Fruit fly (Drosophila melanogaster) whole organism, prepupa: ENCODE data around the gene CG9263.
A peak's percentile ranks its signal among the peaks of the same experiment; 100 is the strongest.

Experiments
- Blimp-1 ChIP-seq: fragments of 200-800 bp; sonication (Bioruptor generic); optimal IDR thresholded peaks from 3 replicates; lab custom pipeline; 2017; ENCODE audit warnings: missing biosample characterization, missing genetic modification characterization, mild to moderate bottlenecking, moderate library complexity, missing genetic modification reagents
- CG10631 ChIP-seq: fragments of 200-800 bp; sonication (Bioruptor generic); optimal IDR thresholded peaks from 2 replicates; lab custom pipeline; 2016; ENCODE audit warnings: missing biosample characterization, missing genetic modification characterization
- CG10669 ChIP-seq: fragments of 200-800 bp; sonication (Bioruptor generic); optimal IDR thresholded peaks from 3 replicates; lab custom pipeline; 2018; ENCODE audit warnings: missing biosample characterization, mild to moderate bottlenecking, missing genetic modification characterization, moderate library complexity
- CG11294 ChIP-seq: fragments of 200-800 bp; sonication (Bioruptor generic); IDR thresholded peaks from 2 replicates; pipeline ENCODE4 v1.3.6; 2022; ENCODE audit warnings: missing biosample characterization, missing genetic modification characterization
- CG11762 ChIP-seq: fragments of 200-800 bp; sonication (Bioruptor generic); optimal IDR thresholded peaks from 3 replicates; lab custom pipeline; 2016; ENCODE audit warnings: missing biosample characterization, missing genetic modification characterization; ENCODE audit not compliant: insufficient read depth
- CG11902 ChIP-seq: fragments of 200-800 bp; sonication (Bioruptor generic); optimal IDR thresholded peaks from 3 replicates; lab custom pipeline; 2016; ENCODE audit warnings: missing biosample characterization, missing genetic modification characterization
- CG15336 ChIP-seq: fragments of 200-800 bp; sonication (Bioruptor generic); IDR thresholded peaks from 2 replicates; pipeline ENCODE4 v1.3.6; 2022; ENCODE audit warnings: missing biosample characterization, missing genetic modification characterization
- CG3032 ChIP-seq: fragments of 200-800 bp; optimal IDR thresholded peaks from 2 replicates; lab custom pipeline; 2019; ENCODE audit warnings: missing biosample characterization, mild to moderate bottlenecking, missing genetic modification characterization, moderate library complexity
- CG31627 ChIP-seq: fragments of 200-800 bp; sonication (Bioruptor generic); optimal IDR thresholded peaks from 3 replicates; lab custom pipeline; 2016; ENCODE audit warnings: missing biosample characterization, missing genetic modification characterization
- CG34406 ChIP-seq: fragments of 200-800 bp; sonication (Bioruptor generic); optimal IDR thresholded peaks from 3 replicates; lab custom pipeline; 2016; ENCODE audit warnings: missing biosample characterization, missing genetic modification characterization
- CG3919 ChIP-seq: fragments of 200-800 bp; sonication (Bioruptor generic); optimal IDR thresholded peaks from 3 replicates; lab custom pipeline; 2016; ENCODE audit warnings: missing biosample characterization, missing genetic modification characterization
- CG4318 ChIP-seq: fragments of 200-800 bp; sonication (Bioruptor generic); optimal IDR thresholded peaks from 3 replicates; lab custom pipeline; 2017; ENCODE audit warnings: missing biosample characterization, mild to moderate bottlenecking, missing genetic modification characterization
- CG6163 ChIP-seq: fragments of 200-800 bp; sonication (Bioruptor generic); IDR thresholded peaks from 3 replicates; pipeline ENCODE4 v1.3.6; 2022; ENCODE audit warnings: missing biosample characterization, missing genetic modification characterization
- CG6792 ChIP-seq: fragments of 200-800 bp; sonication (Bioruptor generic); optimal IDR thresholded peaks from 3 replicates; lab custom pipeline; 2016; ENCODE audit warnings: missing biosample characterization, missing genetic modification characterization
- CG8119 ChIP-seq: fragments of 200-800 bp; sonication (Bioruptor generic); IDR thresholded peaks from 3 replicates; pipeline ENCODE4 v1.3.6; 2022; ENCODE audit warnings: missing biosample characterization, missing genetic modification characterization
- CG8632 ChIP-seq: fragments of 200-800 bp; sonication (Bioruptor generic); optimal IDR thresholded peaks from 3 replicates; lab custom pipeline; 2016; ENCODE audit warnings: missing biosample characterization, missing genetic modification characterization
- CG9139 ChIP-seq: fragments of 200-800 bp; sonication (Bioruptor generic); optimal IDR thresholded peaks from 3 replicates; lab custom pipeline; 2017; ENCODE audit warnings: missing biosample characterization, mild to moderate bottlenecking, missing genetic modification characterization
- Eip75B ChIP-seq: fragments of 200-800 bp; sonication (Bioruptor generic); optimal IDR thresholded peaks from 3 replicates; lab custom pipeline; 2016; ENCODE audit warnings: missing biosample characterization, missing genetic modification characterization
- Eip78C ChIP-seq: fragments of 200-800 bp; sonication (Bioruptor generic); peaks from one replicate; lab custom pipeline; 2016; ENCODE audit warnings: missing biosample characterization, missing genetic modification characterization
- Ets21C ChIP-seq: fragments of 200-800 bp; sonication (Bioruptor generic); optimal IDR thresholded peaks from 3 replicates; lab custom pipeline; 2016; ENCODE audit warnings: missing biosample characterization, missing genetic modification characterization
- Ets96B ChIP-seq: fragments of 200-800 bp; optimal IDR thresholded peaks from 2 replicates; lab custom pipeline; 2019; ENCODE audit warnings: missing biosample characterization, mild to moderate bottlenecking, missing genetic modification characterization, moderate library complexity
- Hr38 ChIP-seq: sonication (Bioruptor generic); optimal IDR thresholded peaks from 2 replicates; lab custom pipeline; 2016; ENCODE audit warnings: missing biosample characterization, missing genetic modification characterization
- Hr39 ChIP-seq: fragments of 200-800 bp; sonication (Bioruptor generic); optimal IDR thresholded peaks from 2 replicates; lab custom pipeline; 2016; ENCODE audit warnings: missing biosample characterization, missing genetic modification characterization
- Hr4 ChIP-seq: fragments of 200-800 bp; sonication (Bioruptor generic); optimal IDR thresholded peaks from 3 replicates; lab custom pipeline; 2016; ENCODE audit warnings: missing biosample characterization, missing genetic modification characterization
- Met ChIP-seq: fragments of 200-800 bp; sonication (Bioruptor generic); optimal IDR thresholded peaks from 3 replicates; lab custom pipeline; 2016; ENCODE audit warnings: missing biosample characterization, missing genetic modification characterization
- OdsH ChIP-seq: fragments of 200-800 bp; sonication (Bioruptor generic); optimal IDR thresholded peaks from 3 replicates; lab custom pipeline; 2016; ENCODE audit warnings: missing biosample characterization, missing genetic modification characterization
- Smox ChIP-seq: fragments of 200-800 bp; sonication (Bioruptor generic); optimal IDR thresholded peaks from 3 replicates; lab custom pipeline; 2016; ENCODE audit warnings: missing biosample characterization, missing genetic modification characterization
- Sox14 ChIP-seq: fragments of 200-800 bp; sonication (Bioruptor generic); optimal IDR thresholded peaks from 3 replicates; lab custom pipeline; 2016; ENCODE audit warnings: missing biosample characterization, missing genetic modification characterization
- Sox15 ChIP-seq: fragments of 200-800 bp; sonication (Bioruptor generic); optimal IDR thresholded peaks from 3 replicates; lab custom pipeline; 2016; ENCODE audit warnings: missing biosample characterization, missing genetic modification characterization
- achi ChIP-seq: fragments of 200-800 bp; sonication (Bioruptor generic); optimal IDR thresholded peaks from 3 replicates; lab custom pipeline; 2016; ENCODE audit warnings: missing biosample characterization, missing genetic modification characterization
- cyc ChIP-seq: fragments of 200-800 bp; sonication (Bioruptor generic); optimal IDR thresholded peaks from 3 replicates; lab custom pipeline; 2016; ENCODE audit warnings: missing biosample characterization, missing genetic modification characterization
- dsx ChIP-seq: fragments of 200-800 bp; optimal IDR thresholded peaks from 3 replicates; lab custom pipeline; 2019; ENCODE audit warnings: missing biosample characterization, mild to moderate bottlenecking, missing genetic modification characterization, moderate library complexity; ENCODE audit not compliant: poor library complexity, severe bottlenecking
- fd85E ChIP-seq: fragments of 200-800 bp; sonication (Bioruptor generic); optimal IDR thresholded peaks from 3 replicates; lab custom pipeline; 2016; ENCODE audit warnings: missing biosample characterization, missing genetic modification characterization
- salr ChIP-seq, 2 experiments: fragments of 200-800 bp; sonication (Bioruptor generic); optimal IDR thresholded peaks; 3 replicates each; lab custom pipeline; 2016 to 2018; ENCODE audit warnings: missing biosample characterization in 2 of 2, missing genetic modification characterization in 2 of 2, mild to moderate bottlenecking in 1 of 2
- spab ChIP-seq: fragments of 200-800 bp; sonication (Bioruptor generic); optimal IDR thresholded peaks from 2 replicates; lab custom pipeline; 2017; ENCODE audit warnings: missing biosample characterization, mild to moderate bottlenecking, missing genetic modification characterization, missing genetic modification reagents
- ss ChIP-seq, 2 experiments: fragments of 200-800 bp; sonication (Bioruptor generic); optimal IDR thresholded peaks; 2 replicates in 1 of 2; 3 replicates in 1 of 2; lab custom pipeline; 2017 to 2018; ENCODE audit warnings: mild to moderate bottlenecking in 2 of 2, missing biosample characterization in 2 of 2, missing genetic modification characterization in 2 of 2, moderate library complexity in 1 of 2
- svp ChIP-seq: fragments of 200-800 bp; sonication (Bioruptor generic); peaks from one replicate; lab custom pipeline; 2016; ENCODE audit warnings: missing biosample characterization, missing genetic modification characterization
- topi ChIP-seq: fragments of 200-800 bp; sonication (Bioruptor generic); optimal IDR thresholded peaks from 3 replicates; lab custom pipeline; 2016; ENCODE audit warnings: missing biosample characterization, missing genetic modification characterization
- vri ChIP-seq: fragments of 200-800 bp; sonication (Bioruptor generic); optimal IDR thresholded peaks from 3 replicates; lab custom pipeline; 2016; ENCODE audit warnings: missing biosample characterization, mild to moderate bottlenecking, missing genetic modification characterization

The CG9263 gene

DNA sequence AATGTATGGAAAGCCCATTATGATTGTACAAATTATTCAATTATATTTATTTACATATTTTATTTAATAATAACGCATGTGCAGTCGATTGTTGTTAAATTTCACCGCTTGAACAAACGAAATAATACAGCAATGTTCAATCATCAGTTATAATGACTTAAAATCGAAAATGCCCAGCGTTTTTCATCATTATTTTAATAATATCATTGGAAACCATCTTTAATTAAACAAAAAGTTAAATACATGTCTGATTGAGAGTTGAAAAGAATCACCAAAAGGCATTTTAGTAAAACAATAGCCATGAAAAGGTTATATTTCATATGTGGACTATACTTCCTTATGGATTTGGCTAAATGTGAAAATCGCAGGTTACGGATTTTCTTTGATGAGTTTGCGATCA is 13.6 kb downstream of the CG9263 start, which contains the start of gene CG33641:
Gene CG33641, plus strand, starts transcription at position 301 of the 400 bp plus-strand sequence.
- TF ChIP-seq vri (GFP tag; lab: Kevin White, UChicago) (no peak), svp (GFP tag; lab: Kevin White, UChicago) (no peak), CG11762 (GFP tag; lab: Kevin White, UChicago) (no peak), CG31627 (no peak), CG11294 (GFP tag; lab: Robert Waterston, UW) (no peak), CG6163 (GFP tag; lab: Robert Waterston, UW) (no peak), fd85E (no peak), OdsH (no peak), ss (GFP tag; optimal IDR thresholded peaks at IDR 0.05; lab: Kevin White, UChicago) (no peak), Sox15 (GFP tag; lab: Kevin White, UChicago) (no peak), CG9139 (no peak), salr (GFP tag; optimal IDR thresholded peaks at IDR 0.05; lab: Kevin White, UChicago) (no peak), dsx (no peak), CG11902 (GFP tag; lab: Kevin White, UChicago) (no peak), Hr4 (GFP tag; lab: Kevin White, UChicago) (no peak), Smox (GFP tag; lab: Kevin White, UChicago) (no peak), CG15336 (GFP tag; lab: Robert Waterston, UW) (no peak)

- no peak for TF ChIP-seq CG11294 (GFP tag; lab: Robert Waterston, UW)
- no peak for TF ChIP-seq Smox (GFP tag; lab: Kevin White, UChicago)
- TF ChIP-seq CG8119, result no peak
- no peak for TF ChIP-seq svp (GFP tag; lab: Kevin White, UChicago)
- TF ChIP-seq achi (GFP tag; lab: Kevin White, UChicago), result no peak
- no peak for TF ChIP-seq CG10631
- no peak for TF ChIP-seq Blimp-1 (GFP tag; lab: Kevin White, UChicago)
- TF ChIP-seq CG3919, result no peak
- TF ChIP-seq spab (GFP tag; lab: Kevin White, UChicago), result no peak
- no peak for TF ChIP-seq Eip75B
- TF ChIP-seq CG6163 (GFP tag; lab: Robert Waterston, UW), result no peak
- TF ChIP-seq OdsH, result no peak
- no peak for TF ChIP-seq Sox15 (GFP tag; lab: Kevin White, UChicago)
- no peak for TF ChIP-seq CG8632 (GFP tag; lab: Kevin White, UChicago)
- TF ChIP-seq CG4318 (GFP tag; lab: Kevin White, UChicago), result no peak
- TF ChIP-seq CG34406 (GFP tag; lab: Kevin White, UChicago), result no peak
- no peak for TF ChIP-seq Eip78C (GFP tag; lab: Kevin White, UChicago)
- TF ChIP-seq vri (GFP tag; lab: Kevin White, UChicago), result no peak
- no peak for TF ChIP-seq dsx
These were observed 14.8 kb downstream of the CG9263 start, which contains the start of gene CG33640 for dm6 chr2L:13527541-13527940. Gene CG33640, plus strand, starts transcription at chr2L:13527841.

DNA sequence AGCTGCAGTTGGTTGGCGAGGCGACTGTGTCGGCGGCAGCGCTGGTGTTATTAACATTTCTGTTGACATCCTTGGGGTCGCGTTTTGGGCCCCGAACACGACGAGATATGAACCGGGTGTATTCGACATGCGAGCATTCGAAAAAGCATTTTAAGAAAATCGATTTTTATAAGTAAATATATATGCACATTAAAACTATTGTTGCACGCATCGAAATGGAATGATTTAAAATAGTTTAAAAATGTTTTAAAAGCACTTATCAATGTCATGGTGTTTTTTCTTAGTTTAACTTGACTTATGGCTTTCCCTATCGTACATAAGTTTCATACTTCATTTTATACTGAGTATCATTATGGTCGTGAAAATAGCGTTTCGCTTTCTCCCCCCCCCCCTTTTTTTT is 20.6 kb downstream of the CG9263 start:
- TF ChIP-seq Eip78C (GFP tag; lab: Kevin White, UChicago) (peak; percentile 61), Hr39 (GFP tag; lab: Kevin White, UChicago) (peak; percentile 7), OdsH (peak; percentile 0), cyc (GFP tag; lab: Kevin White, UChicago) (no peak), svp (GFP tag; lab: Kevin White, UChicago) (peak; percentile 69)
- TF ChIP-seq, all 60 proteins: peak for 4

- TF ChIP-seq CG15336 (GFP tag; lab: Robert Waterston, UW) (no peak), vri (GFP tag; lab: Kevin White, UChicago) (peak; percentile 78), OdsH (no peak), CG8119 (no peak)
These were observed 26.7 kb downstream of the CG9263 start for dm6 chr2L:13515688-13516037.

DNA sequence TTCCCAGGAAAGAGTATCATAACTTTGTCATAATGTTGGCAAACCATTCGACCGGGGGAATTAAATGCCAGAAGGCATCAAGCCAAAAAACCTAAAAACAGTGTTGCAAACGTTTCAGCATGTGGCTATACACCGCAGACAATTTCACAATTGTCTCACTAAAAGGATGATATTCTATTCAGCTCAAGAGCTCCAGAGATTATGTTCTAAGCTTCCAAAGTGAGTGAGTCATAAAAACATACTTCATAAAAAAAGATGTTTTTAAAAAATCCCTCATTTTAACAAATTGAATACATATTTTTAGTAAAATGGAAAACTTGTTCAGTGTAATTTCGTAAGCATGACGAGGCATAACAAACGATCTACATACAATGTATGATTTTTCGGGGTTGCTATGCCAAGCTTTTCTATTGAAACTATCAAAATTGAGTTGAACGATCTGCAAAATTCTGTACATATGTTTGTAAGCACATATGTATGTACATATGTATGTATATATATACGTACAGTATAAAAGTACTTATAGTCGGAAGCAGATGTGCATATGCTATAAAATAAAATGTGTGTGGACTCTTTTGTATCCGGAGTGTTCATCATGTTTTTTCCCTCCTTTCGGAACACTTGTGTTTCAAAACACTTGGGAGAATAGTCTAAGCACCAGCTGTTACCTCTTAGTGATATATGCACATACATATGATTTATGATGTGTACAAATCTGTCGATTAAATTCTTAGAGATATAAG is 27.3 kb downstream of the CG9263 start:
- TF ChIP-seq CG4318 (GFP tag; lab: Kevin White, UChicago) (no peak), CG10669 (peak; percentile 38), CG11762 (GFP tag; lab: Kevin White, UChicago) (no peak), topi (peak; percentile 44), cyc (GFP tag; lab: Kevin White, UChicago) (peak; percentile 55), salr (GFP tag; optimal IDR thresholded peaks at IDR 0.05; lab: Kevin White, UChicago) (no peak), svp (GFP tag; lab: Kevin White, UChicago) (peak; percentile 52), OdsH (no peak), CG6792 (no peak), achi (GFP tag; lab: Kevin White, UChicago) (no peak), CG8632 (GFP tag; lab: Kevin White, UChicago) (no peak), CG3919 (peak; percentile 64), CG34406 (GFP tag; lab: Kevin White, UChicago) (no peak), Smox (GFP tag; lab: Kevin White, UChicago) (no peak), CG11294 (GFP tag; lab: Robert Waterston, UW) (peak; percentile 10; the same call in 1 of the 2 replicates), fd85E (no peak), Ets21C (GFP tag; lab: Kevin White, UChicago) (no peak), Ets96B (tag; lab: Kevin White, UChicago) (peak; percentile 37), Sox14 (GFP tag; lab: Kevin White, UChicago) (no peak), Met (GFP tag; lab: Kevin White, UChicago) (no peak), Hr39 (GFP tag; lab: Kevin White, UChicago) (peak; percentile 44), Hr38 (GFP tag; lab: Kevin White, UChicago) (no peak), vri (GFP tag; lab: Kevin White, UChicago) (no peak), CG3032 (peak; percentile 10), CG11902 (GFP tag; lab: Kevin White, UChicago) (no peak), CG31627 (no peak)
